Fruit fly (Drosophila melanogaster): Measurements from ENCODE around the gene CG42750.
A peak's percentile ranks its signal among the peaks of the same experiment; 100 is the strongest.

DNA sequence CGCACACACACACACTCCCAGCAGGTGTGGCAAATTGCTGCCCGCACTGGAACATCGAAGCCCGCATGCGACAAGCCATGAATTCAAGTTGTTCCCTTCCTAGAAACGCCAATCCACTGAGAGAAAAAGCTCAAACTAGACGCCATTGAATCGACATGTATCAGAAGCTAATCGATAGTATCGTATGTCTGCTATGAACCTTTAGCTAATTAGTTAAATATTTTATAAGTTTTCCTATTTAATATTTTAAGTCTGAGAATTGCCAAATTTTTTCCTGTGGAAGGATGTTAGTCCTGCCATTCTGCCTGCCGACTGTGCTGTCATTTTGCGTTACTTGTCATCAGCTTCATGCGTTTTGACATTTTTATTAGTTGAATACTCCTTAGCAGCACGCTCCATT is 7.8 kb downstream of the CG42750 start:
- TF ChIP-seq CG2120 (GFP tag; optimal IDR thresholded peaks at IDR 0.05) = peak; percentile 45
- TF ChIP-seq NFAT (GFP tag; IDR thresholded peaks at IDR 0.05) = no peak
- TF ChIP-seq CG12744 (GFP tag; optimal IDR thresholded peaks at IDR 0.05) = no peak

All from whole organism, embryonic.